Worm (Caenorhabditis elegans) whole organism, dauer: ENCODE measurements around the gene C14A11.6.

Experiments
- unc-62 ChIP-seq: sonication (generic microtip); optimal IDR thresholded peaks from 2 replicates; lab custom pipeline; 2017; ENCODE audit warnings: missing biosample characterization, missing genetic modification reagents, missing genetic modification characterization

C14A11.6 gene

ce11 chrX:2814097-2814720, at the start of gene C14A11.6:
Gene C14A11.6, minus strand, starts transcription at chrX:2814147.
- no peak for TF ChIP-seq unc-62 (GFP tag; lab: Kevin White, UChicago)

- no peak for TF ChIP-seq unc-62 (GFP tag; lab: Kevin White, UChicago)
These were observed 48.4 kb upstream of the C14A11.6 start, which contains the start of gene comt-1 for ce11 chrX:2862372-2862771. Gene comt-1, minus strand, starts transcription at chrX:2862472.

DNA sequence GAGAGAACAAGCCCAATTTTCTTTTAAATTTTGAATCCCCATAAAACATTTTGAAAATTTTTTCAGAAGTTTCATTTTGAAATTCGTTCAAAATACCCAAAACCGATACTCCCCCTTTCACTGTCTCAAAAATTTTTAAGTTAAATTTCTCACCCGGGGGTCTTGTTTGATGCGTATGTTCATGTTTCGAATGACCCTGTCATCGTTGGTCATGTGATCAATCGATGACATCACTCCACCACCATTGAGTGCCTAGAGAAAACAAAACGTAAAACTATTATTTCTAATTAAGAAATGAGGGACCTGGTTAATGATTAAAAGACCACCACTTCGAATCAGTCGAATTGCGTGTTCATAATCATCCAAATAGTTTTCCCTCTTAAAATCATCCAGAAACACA, 44.4 kb upstream of the C14A11.6 start:
- no peak for TF ChIP-seq unc-62 (GFP tag; lab: Kevin White, UChicago)

DNA sequence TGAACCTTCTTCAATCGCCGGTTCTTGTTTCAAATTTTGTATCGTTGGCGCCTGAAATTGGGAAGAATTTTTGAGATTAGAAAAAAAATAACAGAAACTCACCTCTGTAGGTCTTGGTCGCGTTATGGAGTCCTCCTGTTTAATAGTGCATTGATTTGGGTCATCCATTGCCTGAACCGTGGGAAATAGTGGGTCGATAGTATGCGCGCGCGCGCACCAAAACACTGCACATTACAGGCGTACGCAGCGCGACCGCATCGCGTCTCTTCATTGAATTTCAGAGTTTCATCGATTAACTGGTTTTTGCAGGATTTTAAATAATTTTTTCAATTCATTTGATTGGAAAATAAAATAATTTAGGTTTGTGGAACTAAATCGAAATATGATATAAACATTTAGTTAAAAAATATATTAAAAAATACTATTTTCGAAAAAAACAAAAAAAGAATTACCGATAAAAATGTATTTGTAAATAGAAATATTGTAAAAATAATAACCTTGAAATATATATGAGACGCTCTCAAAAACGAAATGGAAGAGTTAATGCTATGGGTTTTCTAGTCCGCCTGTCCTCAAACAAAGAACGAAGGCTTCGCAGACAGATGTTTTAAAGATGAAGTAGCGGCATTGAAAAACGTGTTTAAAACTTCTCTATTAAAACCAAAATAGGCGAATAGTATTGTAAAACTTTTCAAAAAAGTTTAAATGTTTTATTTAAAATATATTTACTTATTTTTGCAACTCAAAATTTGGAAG, 43.3 kb upstream of the C14A11.6 start, which contains the start of gene tra-4:
tra-4 (minus strand) TSS at position 534 of the 756 bp plus-strand sequence.
- TF ChIP-seq unc-62 (GFP tag; lab: Kevin White, UChicago), result no peak

DNA sequence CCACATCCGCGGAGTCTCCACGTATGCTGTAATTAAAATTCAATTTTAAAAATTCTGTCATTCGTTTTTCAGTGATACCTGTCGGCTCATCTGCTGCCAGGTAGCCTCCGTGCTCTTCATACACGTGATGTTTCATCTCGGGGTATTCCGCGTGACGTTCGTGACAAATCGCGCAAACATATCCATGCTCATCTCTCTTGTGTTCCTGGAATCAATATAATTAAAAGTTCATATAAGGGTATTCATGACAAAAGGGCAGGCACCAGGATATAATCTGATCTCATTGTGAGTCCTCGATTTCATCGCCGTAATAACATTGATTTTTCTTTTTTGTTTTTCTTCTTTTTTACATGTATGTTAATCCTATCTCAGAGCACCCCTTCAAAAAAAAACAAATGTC, 40.0 kb upstream of the C14A11.6 start:
- TF ChIP-seq unc-62 (GFP tag; lab: Kevin White, UChicago), result no peak

DNA sequence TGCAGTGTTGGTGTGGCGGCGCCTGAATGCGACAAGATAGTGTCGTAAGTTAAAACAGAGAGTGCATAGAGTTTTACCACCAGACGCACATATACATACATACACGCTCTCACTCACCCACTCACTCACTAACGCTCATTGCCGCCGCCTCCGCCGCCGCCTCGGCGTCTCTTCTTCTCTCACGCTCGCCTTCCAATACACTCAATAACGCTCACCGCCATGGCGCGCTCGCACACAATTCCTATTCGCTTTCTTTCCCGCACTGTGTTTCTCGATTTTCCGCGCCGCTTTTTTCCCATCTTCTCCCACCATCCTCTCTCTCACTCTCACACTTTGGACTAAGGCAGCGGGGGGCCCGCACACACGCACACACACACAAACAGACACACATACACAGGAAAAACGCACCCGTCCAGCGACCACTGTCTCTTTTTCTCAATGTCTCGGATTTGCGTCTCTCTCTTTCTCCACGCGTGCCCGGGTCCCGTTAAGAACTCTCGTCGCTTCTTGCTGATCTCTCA, 38.5 kb upstream of the C14A11.6 start, which contains the start of gene kin-29:
kin-29 (minus strand) TSS at position 51 of the 521 bp plus-strand sequence.
- no peak for TF ChIP-seq unc-62 (GFP tag; lab: Kevin White, UChicago)

DNA sequence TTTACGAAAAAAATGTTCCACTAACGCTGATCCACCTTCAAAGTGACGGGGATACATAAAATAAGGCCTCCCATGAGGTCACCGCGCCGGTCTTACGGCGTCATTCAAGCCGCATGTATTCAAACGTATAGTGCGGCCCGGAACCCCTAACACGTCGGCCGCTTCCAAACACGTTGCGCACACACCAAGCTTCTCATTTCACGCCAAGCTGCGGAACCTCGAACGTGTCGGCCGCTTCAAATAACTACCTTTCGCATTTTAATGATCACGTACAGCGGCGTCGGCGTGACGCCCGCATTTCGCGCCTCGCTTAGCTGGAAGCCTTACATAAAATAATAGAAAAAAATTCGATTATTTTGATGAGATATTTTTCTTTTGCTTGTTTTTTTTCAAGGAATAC, 29.6 kb upstream of the C14A11.6 start:
- no peak for TF ChIP-seq unc-62 (GFP tag; lab: Kevin White, UChicago)

DNA sequence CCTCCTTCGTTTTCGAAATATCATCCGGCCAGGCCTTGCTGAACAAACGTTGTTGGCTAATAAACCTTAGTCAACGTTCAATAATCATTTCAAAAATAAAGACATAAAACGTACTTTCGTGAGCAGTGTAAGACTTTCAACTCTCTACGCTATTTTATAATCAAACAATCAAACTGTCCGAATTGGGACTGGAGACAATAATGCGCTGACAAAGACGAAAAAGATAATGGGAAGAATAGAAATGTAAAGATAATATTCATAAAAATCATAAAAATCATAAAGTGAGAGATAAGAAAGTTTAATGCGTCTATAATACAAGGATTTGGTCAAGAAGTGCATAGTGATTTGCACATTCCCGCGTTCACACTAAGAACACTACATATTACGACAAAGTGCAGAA, 27.8 kb upstream of the C14A11.6 start:
- no peak for TF ChIP-seq unc-62 (GFP tag; lab: Kevin White, UChicago)

DNA sequence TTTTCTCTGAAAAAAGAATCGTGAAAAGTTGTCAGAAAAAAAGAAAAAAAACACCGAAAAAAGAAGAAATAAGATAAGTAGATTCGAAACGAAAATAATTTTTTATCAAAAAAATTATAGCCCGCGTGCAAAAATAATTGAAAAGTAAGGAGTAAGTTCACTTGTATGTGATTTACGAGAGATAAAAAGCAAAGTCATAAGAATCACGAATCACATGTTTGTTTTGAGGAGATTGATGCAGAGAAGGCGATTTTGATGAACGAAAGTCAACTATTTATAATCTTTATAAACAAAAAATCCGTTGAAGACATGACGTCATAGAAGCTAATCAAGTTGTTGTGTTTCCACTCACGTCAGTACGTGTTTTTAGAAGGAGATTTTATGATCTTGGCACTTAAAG, 26.3 kb upstream of the C14A11.6 start, which contains the start of gene Y71H10B.1:
Y71H10B.1 (minus strand) TSS at position 6 of the 400 bp plus-strand sequence.
- no peak for TF ChIP-seq unc-62 (GFP tag; lab: Kevin White, UChicago)

ce11 chrX:2838619-2839018, 24.7 kb upstream of the C14A11.6 start:
- no peak for TF ChIP-seq unc-62 (GFP tag; lab: Kevin White, UChicago)

DNA sequence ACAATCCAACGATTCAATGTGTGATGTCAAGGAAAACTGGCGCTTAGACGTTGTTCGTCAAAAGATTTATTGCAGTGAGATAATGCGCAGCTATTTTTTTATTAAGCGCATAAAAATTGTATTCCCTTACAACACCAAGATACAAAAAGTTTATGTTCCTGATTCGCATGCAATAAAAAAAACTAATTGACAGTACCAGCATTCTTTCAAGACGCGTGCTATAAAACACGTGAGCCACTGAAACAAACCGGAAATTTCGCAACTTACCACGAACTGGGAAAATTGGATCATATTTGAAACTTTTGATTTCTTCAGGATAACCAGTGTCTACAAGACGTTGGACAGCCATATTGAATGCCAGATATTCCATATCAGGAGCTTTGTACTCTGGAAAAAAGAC, 23.5 kb upstream of the C14A11.6 start:
- TF ChIP-seq unc-62 (GFP tag; lab: Kevin White, UChicago), result no peak

ce11 chrX:2836770-2837169, 22.8 kb upstream of the C14A11.6 start:
- no peak for TF ChIP-seq unc-62 (GFP tag; lab: Kevin White, UChicago)

- no peak for TF ChIP-seq unc-62 (GFP tag; lab: Kevin White, UChicago)
These were observed 13.8 kb upstream of the C14A11.6 start, which contains the start of gene ssr-2 for ce11 chrX:2827702-2828182. Gene ssr-2, minus strand, starts transcription at chrX:2827752.

DNA sequence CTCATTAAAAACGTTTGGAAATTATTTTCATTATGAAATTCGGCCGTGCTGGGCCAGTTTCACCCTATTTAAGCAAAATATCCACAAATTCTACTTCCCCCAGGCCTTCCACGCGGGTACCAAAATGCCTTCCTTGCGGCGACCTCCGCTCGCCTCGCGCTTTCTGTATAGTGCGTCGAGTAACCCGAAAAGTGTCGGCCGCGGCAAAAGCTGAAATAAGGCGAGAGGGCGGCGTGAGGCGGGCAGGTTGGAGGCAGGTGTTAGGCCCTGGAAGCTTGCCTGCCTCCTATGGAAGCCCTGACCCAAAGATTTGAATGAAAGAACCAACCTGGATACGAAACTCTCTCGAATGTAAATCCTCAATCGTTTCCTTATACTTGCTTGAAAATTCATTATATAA, 12.4 kb upstream of the C14A11.6 start:
- no peak for TF ChIP-seq unc-62 (GFP tag; lab: Kevin White, UChicago)

ce11 chrX:2820148-2820547, 6.2 kb upstream of the C14A11.6 start, which contains the start of gene tsp-6:
Gene tsp-6, plus strand, starts transcription at chrX:2820448.
- TF ChIP-seq unc-62 (GFP tag; lab: Kevin White, UChicago), result no peak

DNA sequence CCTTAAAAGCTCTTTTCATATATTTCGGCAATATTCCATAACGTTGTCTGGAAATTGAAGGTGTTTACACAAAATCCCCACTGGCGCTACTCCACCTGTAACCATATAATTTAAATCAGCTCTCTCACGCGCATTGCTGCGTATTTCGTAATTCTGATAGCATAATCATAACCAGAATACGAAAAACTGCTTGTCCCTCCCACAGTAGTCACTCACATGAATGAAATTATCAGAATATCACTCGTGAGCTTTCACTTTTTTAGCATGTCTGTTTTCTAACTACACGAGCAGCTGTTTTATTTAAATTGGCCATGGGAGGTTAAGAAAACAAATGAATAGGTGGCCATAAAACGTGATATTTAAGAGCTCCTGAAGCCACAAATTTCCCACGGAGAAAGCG, 5.8 kb upstream of the C14A11.6 start:
- TF ChIP-seq unc-62 (GFP tag; lab: Kevin White, UChicago), result no peak
